Fruit fly (Drosophila melanogaster): ENCODE data around the gene Ptip.

Ptip gene

dm6 chr3L:14037655-14038644 lies 9.0 kb upstream of the Ptip start (continued):
- TF ChIP-seq pan (optimal IDR thresholded peaks at IDR 0.05) (no peak), pan (GFP tag; optimal IDR thresholded peaks at IDR 0.05 in 1 of 2, IDR thresholded peaks at IDR 0.05 in 1 of 2) (peak in 1 of 2 experiments; percentile 4), CrebB (tag; optimal IDR thresholded peaks at IDR 0.05) (no peak), Neu2 (GFP tag; optimal IDR thresholded peaks at IDR 0.05; ENCODE audit: borderline replicate concordance) (no peak), dm (GFP tag; optimal IDR thresholded peaks at IDR 0.05) (peak; percentile 41), prd (optimal IDR thresholded peaks at IDR 0.05) (no peak), prd (GFP tag; IDR thresholded peaks at IDR 0.05) (0 out of 3 replicates have a peak, but pooled peaks have one; percentile 6), CG11456 (GFP tag; IDR thresholded peaks at IDR 0.05) (0 out of 3 replicates have a peak, but pooled peaks have one; percentile 21), insv (GFP tag; optimal IDR thresholded peaks at IDR 0.05) (peak in 1 of 2 experiments; percentile 2), chinmo (GFP tag; IDR thresholded peaks at IDR 0.05; ENCODE audit: partially characterized antibody) (peak; percentile 89; the same call in 2 of the 4 replicates), sens (GFP tag) (peak; percentile 78), ranshi (GFP tag; IDR thresholded peaks at IDR 0.05) (no peak), CG2120 (GFP tag; optimal IDR thresholded peaks at IDR 0.05) (peak; percentile 56), CG1832 (GFP tag; optimal IDR thresholded peaks at IDR 0.05) (peak; percentile 67), CG17802 (tag; optimal IDR thresholded peaks at IDR 0.05) (no peak), Dbx (GFP tag; IDR thresholded peaks at IDR 0.05) (peak; percentile 55; the same call in 2 of the 3 replicates), hbn (GFP tag; IDR thresholded peaks at IDR 0.05; ENCODE audit: partially characterized antibody) (peak; percentile 42), gcm (GFP tag; optimal IDR thresholded peaks at IDR 0.05) (no peak), gfzf (GFP tag; optimal IDR thresholded peaks at IDR 0.05) (no peak), cwo (GFP tag; optimal IDR thresholded peaks at IDR 0.05) (peak; percentile 79), sd (tag; optimal IDR thresholded peaks at IDR 0.05) (peak; percentile 13), row (GFP tag; IDR thresholded peaks at IDR 0.05) (peak; percentile 58; the same call in 2 of the 3 replicates), jing (GFP tag; optimal IDR thresholded peaks at IDR 0.05) (no peak), grau (tag; optimal IDR thresholded peaks at IDR 0.05) (peak; percentile 81), Dll (GFP tag; IDR thresholded peaks at IDR 0.05; ENCODE audit: partially characterized antibody) (peak; percentile 29; the same call in 1 of the 4 replicates), NK7.1 (GFP tag; optimal IDR thresholded peaks at IDR 0.05) (no peak), CG18476 (GFP tag; optimal IDR thresholded peaks at IDR 0.05) (no peak), Doc3 (GFP tag; IDR thresholded peaks at IDR 0.05; ENCODE audit: partially characterized antibody) (0 out of 3 replicates have a peak, but pooled peaks have one; percentile 35), Fer2 (tag; optimal IDR thresholded peaks at IDR 0.05) (no peak), CG11560 (tag; IDR thresholded peaks at IDR 0.05) (no peak), CG34422 (GFP tag; IDR thresholded peaks at IDR 0.05) (peak; percentile 94; the same call in 2 of the 3 replicates), vvl (GFP tag; IDR thresholded peaks at IDR 0.05) (peak; percentile 26; the same call in 1 of the 2 replicates), tgo (GFP tag; IDR thresholded peaks at IDR 0.05) (no peak), nau (GFP tag; optimal IDR thresholded peaks at IDR 0.05) (no peak), run (tag; optimal IDR thresholded peaks at IDR 0.05) (no peak), HLH3B (GFP tag; IDR thresholded peaks at IDR 0.05) (no peak), slbo (GFP tag; IDR thresholded peaks at IDR 0.05) (peak; percentile 6; the same call in 1 of the 2 replicates), CG11504 (tag; optimal IDR thresholded peaks at IDR 0.05) (no peak), zfh2 (GFP tag; optimal IDR thresholded peaks at IDR 0.05) (no peak), nom (GFP tag; optimal IDR thresholded peaks at IDR 0.05) (peak; percentile 10), CG6683 (GFP tag; optimal IDR thresholded peaks at IDR 0.05) (no peak), CG32767 (GFP tag; IDR thresholded peaks at IDR 0.05) (peak; percentile 31; the same call in 1 of the 2 replicates), jigr1 (GFP tag; IDR thresholded peaks at IDR 0.05) (no peak), CG10431 (GFP tag; optimal IDR thresholded peaks at IDR 0.05) (no peak), cg (GFP tag; optimal IDR thresholded peaks at IDR 0.05) (peak; percentile 72), Oaz (GFP tag; IDR thresholded peaks at IDR 0.05) (no peak), CHES-1-like (GFP tag; optimal IDR thresholded peaks at IDR 0.05) (peak; percentile 49)
